Fruit fly (Drosophila melanogaster) whole organism, prepupa: ENCODE results near the gene capt.
A peak's percentile ranks its signal among the peaks of the same experiment; 100 is the strongest.

Experiments
- Blimp-1 ChIP-seq: fragments of 200-800 bp; sonication (Bioruptor generic); optimal IDR thresholded peaks from 3 replicates; lab custom pipeline; 2017; ENCODE audit warnings: missing biosample characterization, missing genetic modification characterization, mild to moderate bottlenecking, moderate library complexity, missing genetic modification reagents
- CG10631 ChIP-seq: fragments of 200-800 bp; sonication (Bioruptor generic); optimal IDR thresholded peaks from 2 replicates; lab custom pipeline; 2016; ENCODE audit warnings: missing biosample characterization, missing genetic modification characterization
- CG10669 ChIP-seq: fragments of 200-800 bp; sonication (Bioruptor generic); optimal IDR thresholded peaks from 3 replicates; lab custom pipeline; 2018; ENCODE audit warnings: missing biosample characterization, mild to moderate bottlenecking, missing genetic modification characterization, moderate library complexity
- CG11762 ChIP-seq: fragments of 200-800 bp; sonication (Bioruptor generic); optimal IDR thresholded peaks from 3 replicates; lab custom pipeline; 2016; ENCODE audit warnings: missing biosample characterization, missing genetic modification characterization; ENCODE audit not compliant: insufficient read depth
- CG11902 ChIP-seq: fragments of 200-800 bp; sonication (Bioruptor generic); optimal IDR thresholded peaks from 3 replicates; lab custom pipeline; 2016; ENCODE audit warnings: missing biosample characterization, missing genetic modification characterization
- CG15336 ChIP-seq: fragments of 200-800 bp; sonication (Bioruptor generic); IDR thresholded peaks from 2 replicates; pipeline ENCODE4 v1.3.6; 2022; ENCODE audit warnings: missing biosample characterization, missing genetic modification characterization
- CG1621 ChIP-seq: fragments of 200-800 bp; sonication (Bioruptor generic); optimal IDR thresholded peaks from 3 replicates; lab custom pipeline; 2018; ENCODE audit warnings: missing biosample characterization, mild to moderate bottlenecking, missing genetic modification characterization
- CG16779 ChIP-seq: fragments of 200-800 bp; sonication (Bioruptor generic); optimal IDR thresholded peaks from 3 replicates; lab custom pipeline; 2017; ENCODE audit warnings: missing biosample characterization, mild to moderate bottlenecking, missing genetic modification characterization
- CG3032 ChIP-seq: fragments of 200-800 bp; optimal IDR thresholded peaks from 2 replicates; lab custom pipeline; 2019; ENCODE audit warnings: missing biosample characterization, mild to moderate bottlenecking, missing genetic modification characterization, moderate library complexity
- CG31627 ChIP-seq: fragments of 200-800 bp; sonication (Bioruptor generic); optimal IDR thresholded peaks from 3 replicates; lab custom pipeline; 2016; ENCODE audit warnings: missing biosample characterization, missing genetic modification characterization
- CG32006 ChIP-seq: fragments of 200-800 bp; sonication (Bioruptor generic); optimal IDR thresholded peaks from 3 replicates; lab custom pipeline; 2017; ENCODE audit warnings: missing biosample characterization, mild to moderate bottlenecking, missing genetic modification characterization
- CG3919 ChIP-seq: fragments of 200-800 bp; sonication (Bioruptor generic); optimal IDR thresholded peaks from 3 replicates; lab custom pipeline; 2016; ENCODE audit warnings: missing biosample characterization, missing genetic modification characterization
- CG4318 ChIP-seq: fragments of 200-800 bp; sonication (Bioruptor generic); optimal IDR thresholded peaks from 3 replicates; lab custom pipeline; 2017; ENCODE audit warnings: missing biosample characterization, mild to moderate bottlenecking, missing genetic modification characterization
- CG6163 ChIP-seq: fragments of 200-800 bp; sonication (Bioruptor generic); IDR thresholded peaks from 3 replicates; pipeline ENCODE4 v1.3.6; 2022; ENCODE audit warnings: missing biosample characterization, missing genetic modification characterization
- CG6792 ChIP-seq: fragments of 200-800 bp; sonication (Bioruptor generic); optimal IDR thresholded peaks from 3 replicates; lab custom pipeline; 2016; ENCODE audit warnings: missing biosample characterization, missing genetic modification characterization
- CG6808 ChIP-seq: fragments of 200-800 bp; sonication (Bioruptor generic); optimal IDR thresholded peaks from 3 replicates; lab custom pipeline; 2017; ENCODE audit warnings: missing biosample characterization, missing genetic modification characterization, mild to moderate bottlenecking, moderate library complexity, missing genetic modification reagents
- CG6854 ChIP-seq: fragments of 200-800 bp; sonication (Bioruptor generic); optimal IDR thresholded peaks from 2 replicates; lab custom pipeline; 2017; ENCODE audit warnings: missing biosample characterization, mild to moderate bottlenecking, missing genetic modification characterization
- CG7368 ChIP-seq: fragments of 200-800 bp; sonication (Bioruptor generic); optimal IDR thresholded peaks from 3 replicates; lab custom pipeline; 2016; ENCODE audit warnings: missing biosample characterization, missing genetic modification characterization
- CG8119 ChIP-seq: fragments of 200-800 bp; sonication (Bioruptor generic); IDR thresholded peaks from 3 replicates; pipeline ENCODE4 v1.3.6; 2022; ENCODE audit warnings: missing biosample characterization, missing genetic modification characterization
- CG8319 ChIP-seq: fragments of 200-800 bp; sonication (Bioruptor generic); optimal IDR thresholded peaks from 3 replicates; lab custom pipeline; 2016; ENCODE audit warnings: missing biosample characterization, missing genetic modification characterization
- CG8632 ChIP-seq: fragments of 200-800 bp; sonication (Bioruptor generic); optimal IDR thresholded peaks from 3 replicates; lab custom pipeline; 2016; ENCODE audit warnings: missing biosample characterization, missing genetic modification characterization
- Eip75B ChIP-seq: fragments of 200-800 bp; sonication (Bioruptor generic); optimal IDR thresholded peaks from 3 replicates; lab custom pipeline; 2016; ENCODE audit warnings: missing biosample characterization, missing genetic modification characterization
- Eip93F ChIP-seq: fragments of 200-800 bp; sonication (Bioruptor generic); optimal IDR thresholded peaks from 2 replicates; lab custom pipeline; 2016; ENCODE audit warnings: missing biosample characterization, mild to moderate bottlenecking, missing genetic modification characterization
- Ets21C ChIP-seq: fragments of 200-800 bp; sonication (Bioruptor generic); optimal IDR thresholded peaks from 3 replicates; lab custom pipeline; 2016; ENCODE audit warnings: missing biosample characterization, missing genetic modification characterization
- Ets96B ChIP-seq: fragments of 200-800 bp; optimal IDR thresholded peaks from 2 replicates; lab custom pipeline; 2019; ENCODE audit warnings: missing biosample characterization, mild to moderate bottlenecking, missing genetic modification characterization, moderate library complexity
- Gug ChIP-seq: fragments of 200-800 bp; sonication (Bioruptor generic); IDR thresholded peaks from 2 replicates; pipeline ENCODE4 v1.3.6; 2022; ENCODE audit warnings: missing biosample characterization, missing genetic modification characterization
- Hr38 ChIP-seq: sonication (Bioruptor generic); optimal IDR thresholded peaks from 2 replicates; lab custom pipeline; 2016; ENCODE audit warnings: missing biosample characterization, missing genetic modification characterization
- Hr39 ChIP-seq: fragments of 200-800 bp; sonication (Bioruptor generic); optimal IDR thresholded peaks from 2 replicates; lab custom pipeline; 2016; ENCODE audit warnings: missing biosample characterization, missing genetic modification characterization
- Hr4 ChIP-seq: fragments of 200-800 bp; sonication (Bioruptor generic); optimal IDR thresholded peaks from 3 replicates; lab custom pipeline; 2016; ENCODE audit warnings: missing biosample characterization, missing genetic modification characterization
- Lpt ChIP-seq: fragments of 200-800 bp; sonication (Bioruptor generic); optimal IDR thresholded peaks from 3 replicates; lab custom pipeline; 2016; ENCODE audit warnings: missing biosample characterization, missing genetic modification characterization
- Met ChIP-seq: fragments of 200-800 bp; sonication (Bioruptor generic); optimal IDR thresholded peaks from 3 replicates; lab custom pipeline; 2016; ENCODE audit warnings: missing biosample characterization, missing genetic modification characterization
- OdsH ChIP-seq: fragments of 200-800 bp; sonication (Bioruptor generic); optimal IDR thresholded peaks from 3 replicates; lab custom pipeline; 2016; ENCODE audit warnings: missing biosample characterization, missing genetic modification characterization
- Smox ChIP-seq: fragments of 200-800 bp; sonication (Bioruptor generic); optimal IDR thresholded peaks from 3 replicates; lab custom pipeline; 2016; ENCODE audit warnings: missing biosample characterization, missing genetic modification characterization
- Sox102F ChIP-seq: fragments of 200-800 bp; sonication (Bioruptor generic); optimal IDR thresholded peaks from 2 replicates; lab custom pipeline; 2016; ENCODE audit warnings: missing biosample characterization, mild to moderate bottlenecking, missing genetic modification characterization
- Sox14 ChIP-seq: fragments of 200-800 bp; sonication (Bioruptor generic); optimal IDR thresholded peaks from 3 replicates; lab custom pipeline; 2016; ENCODE audit warnings: missing biosample characterization, missing genetic modification characterization
- Sox15 ChIP-seq: fragments of 200-800 bp; sonication (Bioruptor generic); optimal IDR thresholded peaks from 3 replicates; lab custom pipeline; 2016; ENCODE audit warnings: missing biosample characterization, missing genetic modification characterization
- achi ChIP-seq: fragments of 200-800 bp; sonication (Bioruptor generic); optimal IDR thresholded peaks from 3 replicates; lab custom pipeline; 2016; ENCODE audit warnings: missing biosample characterization, missing genetic modification characterization
- acj6 ChIP-seq: fragments of 200-800 bp; sonication (Bioruptor generic); optimal IDR thresholded peaks from 3 replicates; lab custom pipeline; 2016; ENCODE audit warnings: missing biosample characterization, missing genetic modification characterization
- cyc ChIP-seq: fragments of 200-800 bp; sonication (Bioruptor generic); optimal IDR thresholded peaks from 3 replicates; lab custom pipeline; 2016; ENCODE audit warnings: missing biosample characterization, missing genetic modification characterization
- dsx ChIP-seq: fragments of 200-800 bp; optimal IDR thresholded peaks from 3 replicates; lab custom pipeline; 2019; ENCODE audit warnings: missing biosample characterization, mild to moderate bottlenecking, missing genetic modification characterization, moderate library complexity; ENCODE audit not compliant: poor library complexity, severe bottlenecking
- esn ChIP-seq: fragments of 200-800 bp; sonication (Bioruptor generic); optimal IDR thresholded peaks from 2 replicates; lab custom pipeline; 2016; ENCODE audit warnings: missing biosample characterization, mild to moderate bottlenecking, missing genetic modification characterization, moderate library complexity
- fd59A ChIP-seq: fragments of 200-800 bp; sonication (Bioruptor generic); optimal IDR thresholded peaks from 2 replicates; lab custom pipeline; 2017; ENCODE audit warnings: missing biosample characterization, mild to moderate bottlenecking, missing genetic modification characterization, missing genetic modification reagents
- fd85E ChIP-seq: fragments of 200-800 bp; sonication (Bioruptor generic); optimal IDR thresholded peaks from 3 replicates; lab custom pipeline; 2016; ENCODE audit warnings: missing biosample characterization, missing genetic modification characterization
- fkh ChIP-seq: fragments of 200-800 bp; sonication (Bioruptor generic); optimal IDR thresholded peaks from 3 replicates; lab custom pipeline; 2017; ENCODE audit warnings: missing biosample characterization, mild to moderate bottlenecking, missing genetic modification characterization, moderate library complexity
- lz ChIP-seq: fragments of 200-800 bp; sonication (Bioruptor generic); optimal IDR thresholded peaks from 3 replicates; lab custom pipeline; 2016; ENCODE audit warnings: missing biosample characterization, missing genetic modification characterization
- net ChIP-seq: fragments of 200-800 bp; sonication (Bioruptor generic); optimal IDR thresholded peaks from 3 replicates; lab custom pipeline; 2016; ENCODE audit warnings: missing biosample characterization, missing genetic modification characterization
- pdm3 ChIP-seq: fragments of 200-800 bp; sonication (Bioruptor generic); optimal IDR thresholded peaks from 3 replicates; lab custom pipeline; 2016; ENCODE audit warnings: missing biosample characterization, missing genetic modification characterization
- salr ChIP-seq, 2 experiments: fragments of 200-800 bp; sonication (Bioruptor generic); optimal IDR thresholded peaks; 3 replicates each; lab custom pipeline; 2016 to 2018; ENCODE audit warnings: missing biosample characterization in 2 of 2, missing genetic modification characterization in 2 of 2, mild to moderate bottlenecking in 1 of 2
- spab ChIP-seq: fragments of 200-800 bp; sonication (Bioruptor generic); optimal IDR thresholded peaks from 2 replicates; lab custom pipeline; 2017; ENCODE audit warnings: missing biosample characterization, mild to moderate bottlenecking, missing genetic modification characterization, missing genetic modification reagents
- ss ChIP-seq, 2 experiments: fragments of 200-800 bp; sonication (Bioruptor generic); optimal IDR thresholded peaks; 2 replicates in 1 of 2; 3 replicates in 1 of 2; lab custom pipeline; 2017 to 2018; ENCODE audit warnings: mild to moderate bottlenecking in 2 of 2, missing biosample characterization in 2 of 2, missing genetic modification characterization in 2 of 2, moderate library complexity in 1 of 2
- topi ChIP-seq: fragments of 200-800 bp; sonication (Bioruptor generic); optimal IDR thresholded peaks from 3 replicates; lab custom pipeline; 2016; ENCODE audit warnings: missing biosample characterization, missing genetic modification characterization
- vri ChIP-seq: fragments of 200-800 bp; sonication (Bioruptor generic); optimal IDR thresholded peaks from 3 replicates; lab custom pipeline; 2016; ENCODE audit warnings: missing biosample characterization, mild to moderate bottlenecking, missing genetic modification characterization

The capt gene

dm6 chr2L:1172704-1173107 lies 14.6 kb upstream of the capt start, which contains the start of the genes Charon and CG4887:
Charon (minus strand) TSS chr2L:1172805.
CG4887 (plus strand) TSS chr2L:1173009.
- no peak for TF ChIP-seq CG7368 (GFP tag; lab: Kevin White, UChicago)
- no peak for TF ChIP-seq CG8632 (GFP tag; lab: Kevin White, UChicago)
- TF ChIP-seq CG16779 (tag; lab: Kevin White, UChicago), result no peak
- TF ChIP-seq Smox (GFP tag; lab: Kevin White, UChicago), result no peak
- no peak for TF ChIP-seq CG10669
- TF ChIP-seq Sox15 (GFP tag; lab: Kevin White, UChicago), result peak; percentile 77
- TF ChIP-seq Ets21C, result no peak
- no peak for TF ChIP-seq Eip75B
- TF ChIP-seq fd59A (GFP tag; lab: Kevin White, UChicago), result peak; percentile 32
- TF ChIP-seq pdm3 (GFP tag; lab: Kevin White, UChicago), result no peak
- TF ChIP-seq Blimp-1 (GFP tag; lab: Kevin White, UChicago), result no peak
- peak in 1 of 2 experiments; percentile 29 for TF ChIP-seq salr (GFP tag; optimal IDR thresholded peaks at IDR 0.05; lab: Kevin White, UChicago)
- TF ChIP-seq ss (GFP tag; optimal IDR thresholded peaks at IDR 0.05; lab: Kevin White, UChicago), result no peak
- peak; percentile 78 for TF ChIP-seq CG3032
- peak; percentile 58 for TF ChIP-seq Ets96B (tag; lab: Kevin White, UChicago)
- TF ChIP-seq CG8119, result peak; percentile 37; the same call in 2 of the 3 replicates
- TF ChIP-seq Hr4, result no peak
- peak; percentile 35 for TF ChIP-seq Lpt (GFP tag; lab: Kevin White, UChicago)
- no peak for TF ChIP-seq CG32006
- peak; percentile 25 for TF ChIP-seq Hr38 (GFP tag; lab: Kevin White, UChicago)
- peak; percentile 87 for TF ChIP-seq cyc (GFP tag; lab: Kevin White, UChicago)
- no peak for TF ChIP-seq CG6808 (GFP tag; lab: Kevin White, UChicago)
- no peak for TF ChIP-seq Eip93F (GFP tag; lab: Kevin White, UChicago)
- TF ChIP-seq CG10631 (GFP tag; lab: Kevin White, UChicago), result no peak
- TF ChIP-seq Met, result no peak
- TF ChIP-seq CG6854 (GFP tag; lab: Kevin White, UChicago), result peak; percentile 31
- TF ChIP-seq Hr39 (GFP tag; lab: Kevin White, UChicago), result peak; percentile 89
- TF ChIP-seq OdsH, result no peak
- no peak for TF ChIP-seq dsx (GFP tag; lab: Kevin White, UChicago)
- peak; percentile 74 for TF ChIP-seq CG6792
- peak; percentile 50; the same call in 2 of the 3 replicates for TF ChIP-seq CG6163 (GFP tag; lab: Robert Waterston, UW)
- TF ChIP-seq CG8319 (GFP tag; lab: Kevin White, UChicago), result peak; percentile 64
- peak; percentile 81 for TF ChIP-seq achi (GFP tag; lab: Kevin White, UChicago)
- TF ChIP-seq CG11902 (GFP tag; lab: Kevin White, UChicago), result peak; percentile 75
- no peak for TF ChIP-seq fd85E
- TF ChIP-seq lz (GFP tag; lab: Kevin White, UChicago), result peak; percentile 87
- no peak for TF ChIP-seq net (GFP tag; lab: Kevin White, UChicago)
- peak; percentile 92 for TF ChIP-seq CG31627 (GFP tag; lab: Kevin White, UChicago)
- TF ChIP-seq CG3919 (GFP tag; lab: Kevin White, UChicago), result no peak
- no peak for TF ChIP-seq fkh (GFP tag; lab: Kevin White, UChicago)
- peak; percentile 90 for TF ChIP-seq esn
- TF ChIP-seq CG1621 (tag; lab: Kevin White, UChicago), result peak; percentile 48
- TF ChIP-seq Sox102F (GFP tag; lab: Kevin White, UChicago), result no peak
- no peak for TF ChIP-seq spab (GFP tag; lab: Kevin White, UChicago)
- TF ChIP-seq Sox14 (GFP tag; lab: Kevin White, UChicago), result no peak
- TF ChIP-seq acj6 (GFP tag; lab: Kevin White, UChicago), result no peak
- peak; percentile 50 for TF ChIP-seq CG11762
- TF ChIP-seq topi (GFP tag; lab: Kevin White, UChicago), result peak; percentile 83
- TF ChIP-seq CG15336 (GFP tag; lab: Robert Waterston, UW), result peak; percentile 41; the same call in 1 of the 2 replicates
- TF ChIP-seq vri, result no peak
- TF ChIP-seq Gug (GFP tag; lab: Robert Waterston, UW), result peak; percentile 76
- TF ChIP-seq CG4318 (GFP tag; lab: Kevin White, UChicago), result no peak
